Worm (Caenorhabditis elegans): ENCODE data around the gene C45G9.6.

- TF ChIP-seq ztf-11 (tag; optimal IDR thresholded peaks at IDR 0.05) (no peak), sptf-1 (tag; optimal IDR thresholded peaks at IDR 0.05) (peak; percentile 51), nhr-28 (tag; optimal IDR thresholded peaks at IDR 0.05) (no peak), M03D4.4 (tag; optimal IDR thresholded peaks at IDR 0.05) (peak; percentile 37), mls-2 (tag; optimal IDR thresholded peaks at IDR 0.05) (peak; percentile 8), ceh-83 (GFP tag; optimal IDR thresholded peaks at IDR 0.05) (peak; percentile 49), nhr-237 (tag; optimal IDR thresholded peaks at IDR 0.05) (no peak), unc-62 (GFP tag; optimal IDR thresholded peaks at IDR 0.05) (no peak)
Observed at ce11 chrIII:5027219-5027618, 9.0 kb upstream of the C45G9.6 start.

All from whole organism, mixed stage, embryonic.